Fruit fly (Drosophila melanogaster) whole organism, embryonic: Measurements from ENCODE around the gene Npc2f.
A peak's percentile ranks its signal among the peaks of the same experiment; 100 is the strongest.

Source experiments
- Abd-B ChIP-seq: fragments of 200-800 bp; sonication (Bioruptor generic); optimal IDR thresholded peaks from 2 replicates; lab custom pipeline; 2018; ENCODE audit warnings: missing biosample characterization, mild to moderate bottlenecking, missing genetic modification characterization, moderate library complexity
- Awh ChIP-seq: fragments of 200-800 bp; sonication (Bioruptor generic); IDR thresholded peaks from 2 replicates; pipeline ENCODE4, ENCODE4 v1.3.6; 2022; ENCODE audit warnings: missing biosample characterization, missing genetic modification characterization
- CG10565 ChIP-seq: fragments of 200-800 bp; sonication (Bioruptor generic); optimal IDR thresholded peaks from 3 replicates; lab custom pipeline; 2016; ENCODE audit warnings: missing biosample characterization, mild to moderate bottlenecking, missing genetic modification characterization
- CG10959 ChIP-seq: fragments of 200-800 bp; sonication (Bioruptor generic); IDR thresholded peaks from 2 replicates; pipeline ENCODE4 v1.3.6; 2022; ENCODE audit warnings: missing biosample characterization, missing genetic modification characterization
- CG11456 ChIP-seq: fragments of 200-800 bp; sonication (Bioruptor generic); IDR thresholded peaks from 3 replicates; pipeline ENCODE4 v1.3.6; 2022; ENCODE audit warnings: missing biosample characterization, missing genetic modification characterization
- CG12104 ChIP-seq: fragments of 200-800 bp; sonication (Bioruptor generic); optimal IDR thresholded peaks from 3 replicates; lab custom pipeline; 2016; ENCODE audit warnings: missing biosample characterization, missing genetic modification characterization
- CG13424 ChIP-seq: fragments of 200-800 bp; sonication (Bioruptor generic); optimal IDR thresholded peaks from 2 replicates; lab custom pipeline; 2019; ENCODE audit warnings: missing biosample characterization, mild to moderate bottlenecking, missing genetic modification characterization, moderate library complexity
- CG14050 ChIP-seq: fragments of 200-800 bp; sonication (Bioruptor generic); IDR thresholded peaks from 3 replicates; pipeline ENCODE4 v1.3.6; 2022; ENCODE audit warnings: missing biosample characterization, missing genetic modification characterization
- CG14667 ChIP-seq: fragments of 200-800 bp; sonication (Bioruptor generic); IDR thresholded peaks from 2 replicates; pipeline ENCODE4 v1.3.6; 2022; ENCODE audit warnings: missing biosample characterization, missing genetic modification characterization
- CG14710 ChIP-seq: fragments of 200-800 bp; sonication (Bioruptor generic); optimal IDR thresholded peaks from 3 replicates; lab custom pipeline; 2019; ENCODE audit warnings: missing biosample characterization, mild to moderate bottlenecking, missing genetic modification characterization, moderate library complexity
- CG17186 ChIP-seq: fragments of 200-800 bp; sonication (Bioruptor generic); optimal IDR thresholded peaks from 3 replicates; lab custom pipeline; 2017; ENCODE audit warnings: missing biosample characterization, missing genetic modification reagents, missing genetic modification characterization
- CG17568 ChIP-seq: fragments of 200-800 bp; sonication (Bioruptor generic); optimal IDR thresholded peaks from 2 replicates; lab custom pipeline; 2018; ENCODE audit warnings: missing biosample characterization, mild to moderate bottlenecking, missing genetic modification characterization, moderate library complexity
- CG18599 ChIP-seq: fragments of 200-800 bp; sonication (Bioruptor generic); optimal IDR thresholded peaks from 3 replicates; lab custom pipeline; 2017; ENCODE audit warnings: missing biosample characterization, missing genetic modification characterization, mild to moderate bottlenecking, moderate library complexity, missing genetic modification reagents
- CG2116 ChIP-seq: fragments of 200-800 bp; sonication (Bioruptor generic); optimal IDR thresholded peaks from 3 replicates; lab custom pipeline; 2018; ENCODE audit warnings: missing biosample characterization, mild to moderate bottlenecking, missing genetic modification characterization
- CG31224 ChIP-seq: fragments of 200-800 bp; sonication (Bioruptor generic); IDR thresholded peaks from 2 replicates; pipeline ENCODE4 v1.3.6; 2022; ENCODE audit warnings: missing biosample characterization, missing genetic modification characterization
- CG31388 ChIP-seq: fragments of 200-800 bp; sonication (Bioruptor generic); optimal IDR thresholded peaks from 2 replicates; lab custom pipeline; 2016; ENCODE audit warnings: missing biosample characterization, missing genetic modification characterization
- CG32772 ChIP-seq: fragments of 200-800 bp; sonication (Bioruptor generic); IDR thresholded peaks from 2 replicates; pipeline ENCODE4 v1.3.6; 2022; ENCODE audit warnings: missing biosample characterization, missing genetic modification characterization
- CG4360 ChIP-seq: fragments of 200-800 bp; sonication (Bioruptor generic); IDR thresholded peaks from 2 replicates; pipeline ENCODE4 v1.3.6; 2022; ENCODE audit warnings: missing biosample characterization, missing genetic modification characterization
- CG43689 ChIP-seq: fragments of 200-800 bp; sonication (Bioruptor generic); IDR thresholded peaks from 2 replicates; pipeline ENCODE4 v1.3.6; 2022; ENCODE audit warnings: missing biosample characterization, missing genetic modification characterization
- CG5245 ChIP-seq: fragments of 200-800 bp; sonication (Bioruptor generic); optimal IDR thresholded peaks from 3 replicates; lab custom pipeline; 2016; ENCODE audit warnings: missing biosample characterization, missing genetic modification characterization
- CG7987 ChIP-seq: fragments of 200-800 bp; sonication (Bioruptor generic); optimal IDR thresholded peaks from 2 replicates; lab custom pipeline; 2018; ENCODE audit warnings: missing biosample characterization, mild to moderate bottlenecking, missing genetic modification characterization, moderate library complexity
- CG9727 ChIP-seq: fragments of 200-800 bp; sonication (Bioruptor generic); optimal IDR thresholded peaks from 3 replicates; lab custom pipeline; 2017; ENCODE audit warnings: missing biosample characterization, mild to moderate bottlenecking, missing genetic modification characterization
- CG9876 ChIP-seq: fragments of 200-800 bp; sonication (Bioruptor generic); optimal IDR thresholded peaks from 2 replicates; lab custom pipeline; 2016; ENCODE audit warnings: missing biosample characterization, missing genetic modification characterization
- CrebB ChIP-seq: fragments of 200-800 bp; sonication (Bioruptor generic); optimal IDR thresholded peaks from 3 replicates; lab custom pipeline; 2018; ENCODE audit warnings: missing biosample characterization, mild to moderate bottlenecking, missing genetic modification characterization
- D ChIP-seq, 2 experiments: fragments of 200-800 bp in 1 of 2; fragments of >200 bp in 1 of 2; sonication (Bioruptor generic) in 1 of 2; optimal IDR thresholded peaks; 2 replicates in 1 of 2; 3 replicates in 1 of 2; lab custom pipeline; 2017; ENCODE audit warnings: mild to moderate bottlenecking in 1 of 2, missing biosample characterization in 1 of 2, missing genetic modification characterization in 1 of 2, missing genetic modification reagents in 1 of 2
- D19A ChIP-seq: fragments of 200-800 bp; optimal IDR thresholded peaks from 3 replicates; lab custom pipeline; 2019; ENCODE audit warnings: missing biosample characterization, mild to moderate bottlenecking, missing genetic modification characterization, moderate library complexity
- Dbx ChIP-seq: fragments of 200-800 bp; sonication (Bioruptor generic); IDR thresholded peaks from 3 replicates; pipeline ENCODE4 v1.3.6; 2022; ENCODE audit warnings: missing biosample characterization, missing genetic modification characterization
- Doc2 ChIP-seq: fragments of 200-800 bp; sonication (Bioruptor generic); IDR thresholded peaks from 2 replicates; pipeline ENCODE4 v1.3.6; 2022; ENCODE audit warnings: missing biosample characterization, missing genetic modification characterization
- HLH3B ChIP-seq: fragments of 200-800 bp; sonication (Bioruptor generic); IDR thresholded peaks from 2 replicates; pipeline ENCODE4 v1.3.6; 2022; ENCODE audit warnings: missing biosample characterization, missing genetic modification characterization
- Hey ChIP-seq: fragments of 200-800 bp; sonication (Bioruptor generic); optimal IDR thresholded peaks from 3 replicates; lab custom pipeline; 2018; ENCODE audit warnings: missing biosample characterization, mild to moderate bottlenecking, missing genetic modification characterization
- Mad ChIP-seq: fragments of 200-800 bp; sonication (Bioruptor generic); optimal IDR thresholded peaks from 2 replicates; lab custom pipeline; 2016; ENCODE audit warnings: missing biosample characterization, missing genetic modification characterization
- NC2β ChIP-seq: fragments of 200-800 bp; sonication (Bioruptor generic); optimal IDR thresholded peaks from 2 replicates; lab custom pipeline; 2016; ENCODE audit warnings: missing biosample characterization, missing genetic modification characterization
- Opbp ChIP-seq: fragments of 200-800 bp; sonication (Bioruptor generic); IDR thresholded peaks from 3 replicates; pipeline ENCODE4 v1.3.6; 2022; ENCODE audit warnings: missing biosample characterization, missing genetic modification characterization; ENCODE audit not compliant: partially characterized antibody
- Taf1 ChIP-seq: fragments of 200-800 bp; sonication (Bioruptor generic); IDR thresholded peaks from 2 replicates; pipeline ENCODE4 v1.3.6; 2022; ENCODE audit warnings: missing biosample characterization, missing genetic modification characterization
- Tbp ChIP-seq: fragments of >200 bp; optimal IDR thresholded peaks from 2 replicates; lab custom pipeline; 2018; ENCODE audit warnings: missing biosample characterization, missing genetic modification characterization
- br ChIP-seq: fragments of >200 bp; optimal IDR thresholded peaks from 2 replicates; lab custom pipeline; 2017
- caup ChIP-seq: fragments of 200-800 bp; sonication (Bioruptor generic); optimal IDR thresholded peaks from 3 replicates; lab custom pipeline; 2017; ENCODE audit warnings: missing biosample characterization, mild to moderate bottlenecking, missing genetic modification characterization, moderate library complexity; ENCODE audit not compliant: severe bottlenecking
- chif ChIP-seq, 2 experiments: fragments of 200-800 bp; sonication (Bioruptor generic); optimal IDR thresholded peaks; 3 replicates each; lab custom pipeline; 2016; ENCODE audit warnings: missing biosample characterization in 2 of 2, missing genetic modification characterization in 2 of 2
- chinmo ChIP-seq: fragments of 200-800 bp; sonication (Bioruptor generic); IDR thresholded peaks from 4 replicates; pipeline ENCODE4 v1.3.6; 2022; ENCODE audit warnings: missing biosample characterization, missing genetic modification characterization; ENCODE audit not compliant: partially characterized antibody
- gsb ChIP-seq: fragments of 200-800 bp; sonication (Bioruptor generic); IDR thresholded peaks from 2 replicates; pipeline ENCODE4 v1.3.6; 2022; ENCODE audit warnings: missing biosample characterization, missing genetic modification characterization
- gsb-n ChIP-seq: fragments of 200-800 bp; sonication (Bioruptor generic); optimal IDR thresholded peaks from 3 replicates; lab custom pipeline; 2018; ENCODE audit warnings: missing biosample characterization, mild to moderate bottlenecking, missing genetic modification characterization
- hbn ChIP-seq: fragments of 200-800 bp; sonication (Bioruptor generic); IDR thresholded peaks from 2 replicates; pipeline ENCODE4 v1.3.6; 2022; ENCODE audit warnings: missing biosample characterization, missing genetic modification characterization; ENCODE audit not compliant: partially characterized antibody
- jing ChIP-seq: fragments of 200-800 bp; sonication (Bioruptor generic); optimal IDR thresholded peaks from 2 replicates; lab custom pipeline; 2018; ENCODE audit warnings: missing biosample characterization, mild to moderate bottlenecking, missing genetic modification characterization
- kah ChIP-seq: fragments of 200-800 bp; sonication (Bioruptor generic); optimal IDR thresholded peaks from 2 replicates; lab custom pipeline; 2018; ENCODE audit warnings: missing biosample characterization, mild to moderate bottlenecking, missing genetic modification characterization
- luna ChIP-seq: fragments of 200-800 bp; sonication (Bioruptor generic); optimal IDR thresholded peaks from 2 replicates; lab custom pipeline; 2016; ENCODE audit warnings: missing biosample characterization, missing genetic modification characterization
- row ChIP-seq: fragments of 200-800 bp; sonication (Bioruptor generic); IDR thresholded peaks from 3 replicates; pipeline ENCODE4 v1.3.6; 2022; ENCODE audit warnings: missing biosample characterization, missing genetic modification characterization
- schlank ChIP-seq: fragments of 200-800 bp; sonication (Bioruptor generic); optimal IDR thresholded peaks from 2 replicates; lab custom pipeline; 2018; ENCODE audit warnings: missing biosample characterization, mild to moderate bottlenecking, missing genetic modification characterization
- sens ChIP-seq: fragments of 200-800 bp; sonication (Bioruptor generic); peaks from one replicate; lab custom pipeline; 2016; ENCODE audit warnings: missing biosample characterization, missing genetic modification characterization
- sim ChIP-seq: fragments of 200-800 bp; sonication (Bioruptor generic); IDR thresholded peaks from 2 replicates; pipeline ENCODE4 v1.3.6; 2022; ENCODE audit warnings: missing biosample characterization, missing genetic modification characterization
- ttk ChIP-seq: fragments of 200-800 bp; sonication (Bioruptor generic); IDR thresholded peaks from 2 replicates; pipeline ENCODE4 v2.1.2; 2022; ENCODE audit warnings: missing biosample characterization, missing genetic modification characterization
- wor ChIP-seq: fragments of 200-800 bp; sonication (Bioruptor generic); IDR thresholded peaks from 2 replicates; pipeline ENCODE4 v1.3.6; 2022; ENCODE audit warnings: missing biosample characterization, missing genetic modification characterization

Npc2f gene

dm6 chr3R:24108902-24109389 lies 28.7 kb upstream of the Npc2f start, which contains the start of the genes eIF4EHP and CG18428 (continued):
- no peak for TF ChIP-seq sim (GFP tag; lab: Robert Waterston, UW)
- TF ChIP-seq Awh (GFP tag; lab: Robert Waterston, UW), result no peak; the same call in none of the 2 replicates
- peak; percentile 98 for TF ChIP-seq CG11456 (GFP tag; lab: Robert Waterston, UW)
- peak; percentile 98 for TF ChIP-seq CG17568
- TF ChIP-seq Doc2 (GFP tag; lab: Robert Waterston, UW), result no peak
- peak; percentile 97 for TF ChIP-seq CG7987 (GFP tag; lab: Kevin White, UChicago)
- no peak for TF ChIP-seq Tbp
- TF ChIP-seq jing (GFP tag; lab: Kevin White, UChicago), result peak; percentile 96
- peak; percentile 79 for TF ChIP-seq NC2β (GFP tag; lab: Kevin White, UChicago)
- TF ChIP-seq luna (GFP tag; lab: Kevin White, UChicago), result peak; percentile 57
- TF ChIP-seq CG13424, result peak; percentile 100
- no peak for TF ChIP-seq Opbp (GFP tag; lab: Robert Waterston, UW)
- TF ChIP-seq ttk (GFP tag; lab: Robert Waterston, UW), result no peak; the same call in 1 of the 2 replicates
- TF ChIP-seq CG17186 (GFP tag; lab: Kevin White, UChicago), result peak; percentile 90
- peak; percentile 99 for TF ChIP-seq D19A (tag; lab: Kevin White, UChicago)
- peak; percentile 100 for TF ChIP-seq CG9727
- TF ChIP-seq CG14667 (GFP tag; lab: Robert Waterston, UW), result no peak
- no peak; the same call in 1 of the 2 replicates for TF ChIP-seq Taf1 (GFP tag; lab: Robert Waterston, UW)
- no peak for TF ChIP-seq CG31224 (GFP tag; lab: Robert Waterston, UW)
- TF ChIP-seq chif (GFP tag; optimal IDR thresholded peaks at IDR 0.05; lab: Kevin White, UChicago), result peak; percentile 79 to 88
- TF ChIP-seq CG14710, result peak; percentile 99
- TF ChIP-seq schlank, result peak; percentile 97
- TF ChIP-seq CG12104, result peak; percentile 99
- no peak for TF ChIP-seq hbn
- no peak for TF ChIP-seq chinmo (GFP tag; lab: Robert Waterston, UW)
- peak; percentile 84 for TF ChIP-seq Mad (GFP tag; lab: Kevin White, UChicago)
- TF ChIP-seq CG43689, result no peak; the same call in none of the 2 replicates
- peak; percentile 89 for TF ChIP-seq CG2116 (GFP tag; lab: Kevin White, UChicago)
- TF ChIP-seq CrebB (tag; lab: Kevin White, UChicago), result peak; percentile 99
- peak; percentile 95 for TF ChIP-seq CG31388 (GFP tag; lab: Kevin White, UChicago)
- TF ChIP-seq D (optimal IDR thresholded peaks at IDR 0.05; lab: Kevin White, UChicago), result no peak
- TF ChIP-seq D (GFP tag; optimal IDR thresholded peaks at IDR 0.05; lab: Kevin White, UChicago), result peak; percentile 99
- TF ChIP-seq Hey (tag; lab: Kevin White, UChicago), result peak; percentile 90
- no peak for TF ChIP-seq HLH3B (GFP tag; lab: Robert Waterston, UW)
- TF ChIP-seq CG5245 (GFP tag; lab: Kevin White, UChicago), result peak; percentile 96
- no peak for TF ChIP-seq row (GFP tag; lab: Robert Waterston, UW)
- peak; percentile 99 for TF ChIP-seq caup (GFP tag; lab: Kevin White, UChicago)
- TF ChIP-seq gsb (GFP tag; lab: Robert Waterston, UW), result no peak
- TF ChIP-seq CG9876 (GFP tag; lab: Kevin White, UChicago), result peak; percentile 73
- no peak for TF ChIP-seq CG32772 (GFP tag; lab: Robert Waterston, UW)
- peak; percentile 98 for TF ChIP-seq sens (GFP tag; lab: Kevin White, UChicago)
- no peak; the same call in 1 of the 2 replicates for TF ChIP-seq CG10959
- no peak for TF ChIP-seq wor (GFP tag; lab: Robert Waterston, UW)
- no peak for TF ChIP-seq Dbx (GFP tag; lab: Robert Waterston, UW)
- peak; percentile 100 for TF ChIP-seq CG18599 (GFP tag; lab: Kevin White, UChicago)
- TF ChIP-seq CG4360 (GFP tag; lab: Robert Waterston, UW), result no peak
- no peak for TF ChIP-seq br (lab: Kevin White, UChicago)
- peak; percentile 99 for TF ChIP-seq gsb-n (tag; lab: Kevin White, UChicago)
- peak; percentile 99 for TF ChIP-seq Abd-B
- TF ChIP-seq CG10565 (GFP tag; lab: Kevin White, UChicago), result peak; percentile 85
- TF ChIP-seq CG14050, result no peak
- peak; percentile 98 for TF ChIP-seq kah (GFP tag; lab: Kevin White, UChicago)
